Worm (Caenorhabditis elegans): ENCODE results near the gene Y42H9AR.4.

ce11 chrIV:8086552-8086951 lies 25.5 kb downstream of the Y42H9AR.4 start, which contains the start of gene nsy-7:
- TF ChIP-seq nhr-28 (tag; optimal IDR thresholded peaks at IDR 0.05) (no peak), unc-62 (GFP tag; optimal IDR thresholded peaks at IDR 0.05) (no peak), pha-4 (tag; optimal IDR thresholded peaks at IDR 0.05) (no peak)

Data from whole organism, L3 larva.